Worm (Caenorhabditis elegans) whole organism, L4 larva: ENCODE measurements around the gene C15H9.3.

Experiments
- Y48G9A.11 ChIP-seq: fragments of 200-800 bp; sonication (Bioruptor generic); IDR thresholded peaks from 2 replicates; pipeline ENCODE4 v1.3.6; 2022; ENCODE audit warnings: missing genetic modification reagents, missing genetic modification characterization, missing compliant biosample characterization
- Y5F2A.4 ChIP-seq: fragments of 200-800 bp; sonication (Bioruptor generic); optimal IDR thresholded peaks from 2 replicates; lab custom pipeline; 2018; ENCODE audit warnings: mild to moderate bottlenecking, missing genetic modification characterization, missing compliant biosample characterization
- ZK546.5 ChIP-seq, 2 experiments: sonication (generic microtip); optimal IDR thresholded peaks; 2 replicates each; lab custom pipeline; 2017; ENCODE audit warnings: missing biosample characterization in 2 of 2, missing genetic modification characterization in 2 of 2
- ama-1 ChIP-seq: fragments of 150-350 bp; optimal IDR thresholded peaks from 2 replicates; lab custom pipeline; 2014; ENCODE audit warnings: inconsistent platforms, mixed read lengths
- ceh-62 ChIP-seq: sonication (generic microtip); optimal IDR thresholded peaks from 2 replicates; lab custom pipeline; 2017; ENCODE audit warnings: missing biosample characterization, missing genetic modification characterization
- daf-16 ChIP-seq, 3 experiments: sonication (generic microtip); optimal IDR thresholded peaks; 2 replicates each; lab custom pipeline; 2016 to 2017; ENCODE audit warnings: missing genetic modification characterization in 3 of 3, missing genetic modification reagents in 3 of 3, mild to moderate bottlenecking in 2 of 3, missing compliant biosample characterization in 2 of 3, missing biosample characterization in 1 of 3, moderate library complexity in 1 of 3
- dmd-6 ChIP-seq: fragments of 200-800 bp; sonication (Bioruptor generic); IDR thresholded peaks from 2 replicates; pipeline ENCODE4 v1.3.6; 2022; ENCODE audit warnings: missing genetic modification reagents, missing genetic modification characterization, missing compliant biosample characterization
- dmd-8 ChIP-seq: fragments of 200-800 bp; sonication (Bioruptor generic); IDR thresholded peaks from 2 replicates; pipeline ENCODE4 v1.3.6; 2022; ENCODE audit warnings: missing genetic modification characterization, missing compliant biosample characterization
- dve-1 ChIP-seq: sonication (generic microtip); optimal IDR thresholded peaks from 2 replicates; lab custom pipeline; 2017; ENCODE audit warnings: antibody characterized with exemption, mild to moderate bottlenecking, missing genetic modification characterization, missing compliant biosample characterization; ENCODE audit not compliant: insufficient read depth
- egl-27 ChIP-seq: sonication (generic microtip); optimal IDR thresholded peaks from 3 replicates; lab custom pipeline; 2017; ENCODE audit warnings: missing biosample characterization, missing genetic modification reagents, missing genetic modification characterization
- fkh-10 ChIP-seq: fragments of 150-350 bp; optimal IDR thresholded peaks from 2 replicates; lab custom pipeline; 2014; ENCODE audit warnings: missing biosample characterization, missing genetic modification reagents, missing genetic modification characterization
- hlh-11 ChIP-seq: fragments of 200-800 bp; sonication (Bioruptor generic); optimal IDR thresholded peaks from 2 replicates; lab custom pipeline; 2018; ENCODE audit warnings: mild to moderate bottlenecking, missing genetic modification characterization, missing compliant biosample characterization
- hlh-30 ChIP-seq: sonication (generic microtip); optimal IDR thresholded peaks from 2 replicates; lab custom pipeline; 2017; ENCODE audit warnings: antibody characterized with exemption, mild to moderate bottlenecking, missing genetic modification characterization, missing compliant biosample characterization; ENCODE audit not compliant: insufficient read depth
- hmg-1.1 ChIP-seq: fragments of 200-800 bp; sonication (Bioruptor generic); IDR thresholded peaks from 2 replicates; pipeline ENCODE4 v1.3.6; 2022; ENCODE audit warnings: missing genetic modification reagents, missing genetic modification characterization, missing compliant biosample characterization
- jun-1 ChIP-seq: fragments of 150-350 bp; optimal IDR thresholded peaks from 2 replicates; lab custom pipeline; 2014; ENCODE audit warnings: missing biosample characterization, missing genetic modification reagents, missing genetic modification characterization
- lin-13 ChIP-seq: fragments of 150-350 bp; optimal IDR thresholded peaks from 2 replicates; lab custom pipeline; 2014; ENCODE audit warnings: missing biosample characterization, missing genetic modification reagents, missing genetic modification characterization
- lin-29 ChIP-seq: fragments of 200-800 bp; sonication (Bioruptor generic); IDR thresholded peaks from 2 replicates; pipeline ENCODE4 v1.3.6; 2022; ENCODE audit warnings: missing genetic modification reagents, missing genetic modification characterization, missing compliant biosample characterization
- lin-39 ChIP-seq: fragments of 150-350 bp; optimal IDR thresholded peaks from 2 replicates; lab custom pipeline; 2014; ENCODE audit warnings: missing biosample characterization, missing genetic modification reagents, missing genetic modification characterization
- lir-3 ChIP-seq: sonication (generic microtip); optimal IDR thresholded peaks from 2 replicates; lab custom pipeline; 2016; ENCODE audit warnings: mild to moderate bottlenecking, missing genetic modification characterization, missing compliant biosample characterization
- mdl-1 ChIP-seq, 2 experiments: fragments of 150-350 bp in 1 of 2; sonication (generic microtip) in 1 of 2; optimal IDR thresholded peaks; 2 replicates each; lab custom pipeline; 2014 to 2017; ENCODE audit warnings: missing biosample characterization in 2 of 2, missing genetic modification characterization in 2 of 2
- mdt-29 ChIP-seq: fragments of 200-800 bp; sonication (Bioruptor generic); IDR thresholded peaks from 2 replicates; pipeline ENCODE4 v1.3.6; 2022; ENCODE audit warnings: missing genetic modification reagents, missing genetic modification characterization, missing compliant biosample characterization
- mep-1 ChIP-seq: fragments of 150-350 bp; sonication (generic microtip); optimal IDR thresholded peaks from 3 replicates; lab custom pipeline; 2014; ENCODE audit warnings: missing biosample characterization, missing genetic modification characterization
- mxl-3 ChIP-seq: fragments of 200-800 bp; sonication (Bioruptor generic); optimal IDR thresholded peaks from 2 replicates; lab custom pipeline; 2018; ENCODE audit warnings: mild to moderate bottlenecking, missing genetic modification characterization, missing compliant biosample characterization
- nhr-11 ChIP-seq: fragments of 150-350 bp; optimal IDR thresholded peaks from 2 replicates; lab custom pipeline; 2014; ENCODE audit warnings: missing biosample characterization, missing genetic modification characterization
- nhr-111 ChIP-seq: fragments of 200-800 bp; sonication (Bioruptor generic); optimal IDR thresholded peaks from 2 replicates; lab custom pipeline; 2018; ENCODE audit warnings: mild to moderate bottlenecking, missing genetic modification characterization, missing compliant biosample characterization
- nhr-25 ChIP-seq: sonication (generic microtip); optimal IDR thresholded peaks from 2 replicates; lab custom pipeline; 2017; ENCODE audit warnings: missing genetic modification characterization, mild to moderate bottlenecking, missing compliant biosample characterization, antibody characterized with exemption, moderate library complexity, borderline replicate concordance; ENCODE audit not compliant: insufficient read depth
- nhr-28 ChIP-seq: fragments of 150-350 bp; optimal IDR thresholded peaks from 2 replicates; lab custom pipeline; 2014; ENCODE audit warnings: missing biosample characterization, missing genetic modification characterization
- nhr-42 ChIP-seq: fragments of 200-800 bp; sonication (Bioruptor generic); IDR thresholded peaks from 2 replicates; pipeline ENCODE4 v1.3.6; 2022; ENCODE audit warnings: missing genetic modification characterization, missing compliant biosample characterization
- nhr-77 ChIP-seq: fragments of 150-350 bp; optimal IDR thresholded peaks from 2 replicates; lab custom pipeline; 2014; ENCODE audit warnings: missing biosample characterization, missing genetic modification characterization
- pqm-1 ChIP-seq: sonication (generic microtip); optimal IDR thresholded peaks from 2 replicates; lab custom pipeline; 2017; ENCODE audit warnings: missing biosample characterization, missing genetic modification characterization
- sdz-12 ChIP-seq: fragments of 200-800 bp; sonication (Bioruptor generic); optimal IDR thresholded peaks from 2 replicates; lab custom pipeline; 2018; ENCODE audit warnings: mild to moderate bottlenecking, missing genetic modification characterization, missing compliant biosample characterization
- skn-1 ChIP-seq: fragments of 150-350 bp; optimal IDR thresholded peaks from 2 replicates; lab custom pipeline; 2014; ENCODE audit warnings: missing biosample characterization, missing genetic modification characterization
- tra-1 ChIP-seq: fragments of 200-800 bp; sonication (Bioruptor generic); IDR thresholded peaks from 2 replicates; pipeline ENCODE4 v1.3.6; 2022; ENCODE audit warnings: missing genetic modification reagents, missing genetic modification characterization, missing compliant biosample characterization
- zag-1 ChIP-seq: fragments of 150-350 bp; optimal IDR thresholded peaks from 2 replicates; lab custom pipeline; 2014; ENCODE audit warnings: missing biosample characterization, missing genetic modification characterization
- zfp-2 ChIP-seq: sonication (generic microtip); optimal IDR thresholded peaks from 2 replicates; lab custom pipeline; 2016; ENCODE audit warnings: mild to moderate bottlenecking, missing genetic modification characterization, missing compliant biosample characterization
- ztf-7 ChIP-seq: fragments of 150-350 bp; optimal IDR thresholded peaks from 2 replicates; lab custom pipeline; 2014; ENCODE audit warnings: missing biosample characterization, missing genetic modification characterization

Gene C15H9.3

DNA sequence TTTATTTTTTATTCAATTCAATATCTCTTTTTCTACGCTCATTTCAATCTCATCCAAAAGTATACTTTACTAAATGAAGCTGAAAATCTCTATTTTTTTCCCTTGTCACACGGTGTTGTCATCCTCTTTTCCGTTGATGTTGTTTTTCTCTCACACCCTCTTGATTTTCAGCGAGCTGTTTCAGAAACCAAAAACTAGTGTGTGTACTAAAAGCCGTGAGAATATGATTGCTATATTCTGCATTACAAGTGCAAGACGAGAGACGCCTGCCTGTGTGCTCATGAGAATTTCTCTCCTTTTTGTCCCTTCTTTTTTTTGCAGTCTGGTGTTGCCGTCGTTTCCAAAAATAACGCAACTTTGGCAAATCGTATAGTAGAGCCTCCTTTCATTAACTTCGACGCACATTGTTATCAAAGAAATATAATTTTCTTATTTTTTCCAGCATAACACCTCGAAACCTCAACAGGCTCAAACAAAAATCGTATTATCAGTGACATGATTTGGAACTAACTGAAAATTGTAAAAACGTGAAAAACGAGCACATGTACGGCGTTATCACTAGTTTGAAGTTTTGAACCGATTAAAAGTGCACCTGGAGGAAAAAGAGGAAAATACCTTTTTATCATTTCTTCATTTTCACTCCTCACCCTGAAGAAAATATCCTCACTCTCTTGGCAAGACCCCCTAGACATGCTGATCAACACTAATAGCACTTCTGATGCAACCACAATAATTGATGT is 2.7 kb downstream of the C15H9.3 start, which contains the start of gene C15H9.2 (continued):
- TF ChIP-seq Y48G9A.11 (GFP tag; lab: Robert Waterston, UW) (no peak), zfp-2 (tag; lab: Kevin White, UChicago) (no peak), lin-39 (tag; lab: Kevin White, UChicago) (no peak), nhr-11 (tag; lab: Kevin White, UChicago) (no peak), Y5F2A.4 (no peak), pqm-1 (tag; lab: Kevin White, UChicago) (peak; percentile 82), hlh-11 (tag; lab: Kevin White, UChicago) (peak; percentile 19), nhr-28 (peak; percentile 9), nhr-25 (no peak), ZK546.5 (tag; optimal IDR thresholded peaks at IDR 0.05; lab: Kevin White, UChicago) (no peak), nhr-42 (GFP tag; lab: Robert Waterston, UW) (no peak), ceh-62 (tag; lab: Kevin White, UChicago) (no peak), zag-1 (tag; lab: Kevin White, UChicago) (no peak), mdt-29 (no peak), mxl-3 (GFP tag; lab: Kevin White, UChicago) (peak; percentile 30), sdz-12 (GFP tag; lab: Kevin White, UChicago) (no peak), mep-1 (no peak)
- TF ChIP-seq, all 104 proteins: peak for 6

DNA sequence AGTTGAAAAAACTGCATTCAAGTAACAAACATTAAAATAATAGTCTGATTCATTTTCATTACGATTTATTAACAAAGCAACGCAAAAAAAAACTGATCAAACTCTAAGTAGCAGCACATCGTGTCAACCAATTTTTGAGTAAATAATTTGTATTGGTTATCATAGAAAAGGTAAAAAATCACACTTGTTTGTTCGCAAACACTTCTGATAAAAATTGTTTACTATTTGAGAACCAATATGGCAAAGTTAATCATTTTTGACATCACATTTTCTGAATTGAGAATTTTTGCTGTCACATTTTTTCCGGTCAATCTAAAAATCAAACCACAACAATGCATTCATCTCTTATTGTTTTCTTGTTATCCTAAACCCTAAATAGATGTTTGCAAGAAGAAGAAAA is 5.7 kb downstream of the C15H9.3 start:
- TF ChIP-seq lir-3 (no peak), lin-13 (GFP tag; lab: Kevin White, UChicago) (no peak), daf-16 (GFP tag; optimal IDR thresholded peaks at IDR 0.05; lab: Kevin White, UChicago) (no peak), daf-16 (tag; optimal IDR thresholded peaks at IDR 0.05; lab: Kevin White, UChicago) (peak; percentile 97), ceh-62 (tag; lab: Kevin White, UChicago) (no peak), tra-1 (GFP tag; lab: Robert Waterston, UW) (no peak), skn-1 (no peak), ztf-7 (no peak), nhr-28 (peak; percentile 25), dve-1 (tag; lab: Kevin White, UChicago) (peak; percentile 31), nhr-77 (tag; lab: Kevin White, UChicago) (peak; percentile 38), Y5F2A.4 (no peak), dmd-8 (GFP tag; lab: Robert Waterston, UW) (no peak), ama-1 (lab: Kevin White, UChicago) (no peak), pqm-1 (tag; lab: Kevin White, UChicago) (peak; percentile 2), jun-1 (no peak), fkh-10 (GFP tag; lab: Kevin White, UChicago) (no peak), egl-27 (tag; lab: Kevin White, UChicago) (no peak), lin-29 (GFP tag; lab: Robert Waterston, UW) (no peak)

DNA sequence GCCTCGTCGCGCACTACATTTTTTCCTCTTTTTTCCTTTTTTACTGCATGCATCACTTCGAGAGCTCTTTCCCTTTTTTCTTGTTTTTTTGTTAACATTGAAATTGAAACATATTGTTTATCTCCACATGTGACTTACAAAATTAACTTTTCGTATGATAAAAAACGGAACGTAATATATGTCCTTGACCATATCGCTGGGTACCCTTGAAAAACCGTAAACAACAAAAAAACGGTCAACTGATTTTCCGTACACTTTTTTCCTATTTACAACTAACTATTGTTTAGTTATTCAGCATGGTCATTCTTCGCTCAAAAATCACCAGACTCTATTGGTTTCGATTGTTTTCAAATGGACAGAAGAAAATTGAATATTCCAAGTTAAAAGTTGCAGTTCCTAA is 6.4 kb downstream of the C15H9.3 start, which contains the start of gene nnt-1:
Gene nnt-1, plus strand, starts transcription at position 286 of the 400 bp plus-strand sequence.
- TF ChIP-seq daf-16 (GFP tag; optimal IDR thresholded peaks at IDR 0.05; lab: Kevin White, UChicago): no peak
- peak; percentile 78 for TF ChIP-seq daf-16 (tag; optimal IDR thresholded peaks at IDR 0.05; lab: Kevin White, UChicago)
- TF ChIP-seq nhr-111 (GFP tag; lab: Kevin White, UChicago): no peak
- no peak for TF ChIP-seq hmg-1.1 (GFP tag; lab: Robert Waterston, UW)
- TF ChIP-seq mdl-1 (tag; optimal IDR thresholded peaks at IDR 0.05; lab: Kevin White, UChicago): peak in 1 of 2 experiments; percentile 9
- peak; percentile 37 for TF ChIP-seq nhr-28
- peak; percentile 28; the same call in 1 of the 2 replicates for TF ChIP-seq dmd-6 (GFP tag; lab: Robert Waterston, UW)
- peak; percentile 56 for TF ChIP-seq hlh-30 (tag; lab: Kevin White, UChicago)
